Worm (Caenorhabditis elegans) whole organism, young adult: Measurements from ENCODE around the gene eri-9.

ENCODE experiments used
- F23B12.7 ChIP-seq: sonication (generic microtip); optimal IDR thresholded peaks from 2 replicates; lab custom pipeline; 2017; ENCODE audit warnings: missing genetic modification characterization, mild to moderate bottlenecking, missing compliant biosample characterization, antibody characterized with exemption, moderate library complexity; ENCODE audit not compliant: insufficient read depth
- F49E8.2 ChIP-seq: sonication (generic microtip); optimal IDR thresholded peaks from 3 replicates; lab custom pipeline; 2017; ENCODE audit warnings: missing genetic modification characterization, mild to moderate bottlenecking, missing compliant biosample characterization, antibody characterized with exemption, moderate library complexity; ENCODE audit not compliant: insufficient read depth
- Y56A3A.18 ChIP-seq: fragments of 200-800 bp; sonication (Bioruptor generic); IDR thresholded peaks from 2 replicates; pipeline ENCODE4 v1.3.6; 2022; ENCODE audit warnings: missing genetic modification reagents, missing genetic modification characterization, missing compliant biosample characterization
- him-1 ChIP-seq: sonication (generic microtip); optimal IDR thresholded peaks from 2 replicates; lab custom pipeline; 2016; ENCODE audit warnings: missing genotype, missing genetic modification reagents, missing genetic modification characterization, missing compliant biosample characterization
- snpc-4 ChIP-seq, 5 experiments: fragments of 150-350 bp in 1 of 5; sonication (generic microtip) in 4 of 5; optimal IDR thresholded peaks; 2 replicates each; lab custom pipeline; 2014 to 2018; ENCODE audit warnings: missing genetic modification characterization in 5 of 5, missing biosample characterization in 3 of 5, antibody characterized with exemption in 2 of 5, mild to moderate bottlenecking in 2 of 5, missing compliant biosample characterization in 2 of 5, missing genotype in 2 of 5, moderate library complexity in 2 of 5, missing genetic modification reagents in 1 of 5
- unc-62 ChIP-seq: fragments of 150-350 bp; optimal IDR thresholded peaks from 2 replicates; lab custom pipeline; 2014; ENCODE audit warnings: missing biosample characterization, missing genetic modification reagents, missing genetic modification characterization

DNA sequence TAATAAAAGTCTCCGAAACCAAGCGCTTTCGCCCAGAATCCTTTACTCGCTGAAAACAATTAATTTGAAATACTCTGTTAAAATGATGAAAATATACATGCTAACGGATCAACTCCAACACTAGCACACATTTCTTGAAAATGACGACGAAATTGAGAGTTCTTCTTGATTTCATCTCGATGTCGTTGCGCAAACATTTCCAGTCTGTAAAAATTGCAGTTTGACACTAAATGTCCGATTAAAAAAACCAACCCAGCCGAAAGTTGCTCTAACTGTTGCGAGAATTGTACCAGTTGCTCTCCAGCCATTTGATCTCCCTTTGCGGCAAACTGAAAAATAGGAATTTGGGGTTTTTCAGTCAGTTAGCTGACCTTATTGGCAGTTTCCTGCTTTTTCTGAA, 29.0 kb downstream of the eri-9 start:
- TF ChIP-seq him-1 (tag; lab: Kevin White, UChicago) (no peak), F23B12.7 (tag; lab: Kevin White, UChicago) (no peak), unc-62 (GFP tag; lab: Kevin White, UChicago) (no peak), F49E8.2 (tag; lab: Kevin White, UChicago) (no peak), Y56A3A.18 (GFP tag; lab: Robert Waterston, UW) (no peak), snpc-4 (GFP tag; optimal IDR thresholded peaks at IDR 0.05; lab: Kevin White, UChicago) (no peak), snpc-4 (tag; optimal IDR thresholded peaks at IDR 0.05; lab: Kevin White, UChicago) (no peak)
